Worm (Caenorhabditis elegans) whole organism, mixed stage, embryonic: ENCODE measurements around the gene K01F9.2.

Source experiments
- M03D4.4 ChIP-seq: sonication (generic microtip); optimal IDR thresholded peaks from 2 replicates; lab custom pipeline; 2017; ENCODE audit warnings: mild to moderate bottlenecking, missing genetic modification characterization, missing compliant biosample characterization
- mab-5 ChIP-seq: fragments of 150-350 bp; optimal IDR thresholded peaks from 2 replicates; lab custom pipeline; 2014; ENCODE audit warnings: missing biosample characterization, missing genetic modification characterization
- nhr-76 ChIP-seq: sonication (generic microtip); optimal IDR thresholded peaks from 2 replicates; lab custom pipeline; 2017; ENCODE audit warnings: missing biosample characterization, missing genetic modification characterization
- unc-62 ChIP-seq: fragments of 150-350 bp; optimal IDR thresholded peaks from 2 replicates; lab custom pipeline; 2014; ENCODE audit warnings: missing biosample characterization, missing genetic modification reagents, missing genetic modification characterization
- ztf-11 ChIP-seq: fragments of 150-350 bp; optimal IDR thresholded peaks from 2 replicates; lab custom pipeline; 2014; ENCODE audit warnings: missing biosample characterization, missing genetic modification characterization

DNA sequence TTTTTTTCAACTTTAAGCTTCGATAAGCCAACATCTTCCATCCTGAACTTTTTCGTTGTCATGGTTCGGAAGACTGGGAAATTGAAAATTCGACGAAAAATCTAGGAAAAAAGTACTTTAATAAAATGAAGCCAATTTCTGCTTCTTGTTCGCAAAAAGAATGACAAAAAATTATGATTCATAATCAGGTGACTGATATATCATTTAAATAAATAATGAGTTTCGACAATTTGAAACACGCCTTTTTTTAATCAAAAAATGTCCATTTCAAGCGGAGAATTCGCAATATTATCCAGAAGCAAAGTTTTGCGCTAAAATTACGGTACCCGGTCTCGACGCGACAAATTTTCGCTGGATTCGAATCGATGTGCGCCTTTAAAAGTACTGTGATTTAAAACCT is 31.8 kb downstream of the K01F9.2 start, which contains the start of gene F44E2.6:
- no peak for TF ChIP-seq unc-62
- TF ChIP-seq mab-5, result no peak
- no peak for TF ChIP-seq nhr-76 (tag; lab: Kevin White, UChicago)
- TF ChIP-seq M03D4.4, result no peak
- TF ChIP-seq ztf-11 (tag; lab: Kevin White, UChicago), result no peak
